Worm (Caenorhabditis elegans): ENCODE data around the gene lev-9.
A peak's percentile ranks its signal among the peaks of the same experiment; 100 is the strongest.

Gene lev-9

DNA sequence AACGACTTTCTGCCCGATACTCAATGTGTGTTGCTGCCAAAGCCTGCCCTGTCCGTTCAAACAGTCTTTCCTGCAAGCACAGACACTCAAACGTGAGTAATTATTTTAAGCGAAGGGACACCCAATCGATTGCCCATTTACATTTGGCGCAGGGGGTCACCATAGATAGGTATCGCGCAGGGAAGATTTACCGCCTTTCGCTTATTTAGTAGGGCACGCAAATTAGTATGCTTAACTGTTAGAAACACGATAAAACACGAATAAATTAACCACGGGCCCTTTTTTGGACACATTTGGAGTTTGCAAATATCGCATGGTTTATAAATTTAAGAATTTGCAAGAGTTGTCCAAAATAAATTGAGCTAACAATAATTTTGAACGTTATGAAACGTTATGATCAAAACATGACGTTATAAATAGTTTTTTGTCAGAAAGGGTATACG, 4.9 kb upstream of the lev-9 start (continued):
- peak; percentile 97 for TF ChIP-seq madf-10 (tag; optimal IDR thresholded peaks at IDR 0.05)
- TF ChIP-seq ets-4 (GFP tag; optimal IDR thresholded peaks at IDR 0.05) = peak; percentile 98
- TF ChIP-seq Y56A3A.18 (GFP tag; IDR thresholded peaks at IDR 0.05) = peak; percentile 100
- peak; percentile 61 for TF ChIP-seq egrh-3 (GFP tag; IDR thresholded peaks at IDR 0.05)
- 0 out of 2 replicates have a peak, but pooled peaks have one; percentile 40 for TF ChIP-seq attf-3 (GFP tag; conservative IDR thresholded peaks at IDR 0.05)
- peak; percentile 96 for TF ChIP-seq ztf-22 (GFP tag; optimal IDR thresholded peaks at IDR 0.05)
- peak; percentile 88; the same call in 1 of the 2 replicates for TF ChIP-seq bed-1 (GFP tag; IDR thresholded peaks at IDR 0.05)
- TF ChIP-seq madf-8 (GFP tag; conservative IDR thresholded peaks at IDR 0.05) = no peak
- TF ChIP-seq Y95B8A.8 (GFP tag; IDR thresholded peaks at IDR 0.05) = 0 out of 2 replicates have a peak, but pooled peaks have one; percentile 48
- TF ChIP-seq snpc-4 (GFP tag; optimal IDR thresholded peaks at IDR 0.05) = peak; percentile 61
- TF ChIP-seq snpc-4 (tag; optimal IDR thresholded peaks at IDR 0.05) = peak; percentile 36 to 90 (median 82)
- TF ChIP-seq Y79H2A.3 (GFP tag; conservative IDR thresholded peaks at IDR 0.05) = no peak
- TF ChIP-seq unc-62 (GFP tag; optimal IDR thresholded peaks at IDR 0.05) = peak; percentile 58
- TF ChIP-seq rpc-1 (optimal IDR thresholded peaks at IDR 0.05) = peak; percentile 17
- no peak for TF ChIP-seq rpc-1 (tag; optimal IDR thresholded peaks at IDR 0.05)
- TF ChIP-seq efl-1 (GFP tag; optimal IDR thresholded peaks at IDR 0.05) = no peak
- TF ChIP-seq hrde-1 (tag; optimal IDR thresholded peaks at IDR 0.05; ENCODE audit: borderline replicate concordance) = peak; percentile 52
- TF ChIP-seq F52B5.7 (tag; optimal IDR thresholded peaks at IDR 0.05) = peak; percentile 96
- TF ChIP-seq nfya-1 (tag; optimal IDR thresholded peaks at IDR 0.05; ENCODE audit: borderline replicate concordance, insufficient read depth) = no peak
- peak; percentile 94 for TF ChIP-seq egl-44 (GFP tag; IDR thresholded peaks at IDR 0.05)
- TF ChIP-seq hsf-1 (GFP tag; IDR thresholded peaks at IDR 0.05) = peak; percentile 67
- no peak for TF ChIP-seq xnd-1 (tag; optimal IDR thresholded peaks at IDR 0.05)
- TF ChIP-seq snpc-1.3 (tag; optimal IDR thresholded peaks at IDR 0.05; ENCODE audit: insufficient read depth) = no peak
- TF ChIP-seq ztf-18 (tag; optimal IDR thresholded peaks at IDR 0.05) = peak; percentile 78
- TF ChIP-seq F49E8.2 (tag; optimal IDR thresholded peaks at IDR 0.05; ENCODE audit: insufficient read depth) = peak; percentile 30
- no peak for TF ChIP-seq F55B11.4 (tag; optimal IDR thresholded peaks at IDR 0.05; ENCODE audit: borderline replicate concordance, insufficient read depth)
- TF ChIP-seq hlh-26 (GFP tag; conservative IDR thresholded peaks at IDR 0.05) = no peak
- peak; percentile 39; the same call in 1 of the 2 replicates for TF ChIP-seq aptf-2 (GFP tag; conservative IDR thresholded peaks at IDR 0.05)
- TF ChIP-seq sdz-38 (tag; optimal IDR thresholded peaks at IDR 0.05) = peak; percentile 21
- TF ChIP-seq nfyb-1 (GFP tag; IDR thresholded peaks at IDR 0.05) = peak; percentile 98
- TF ChIP-seq nhr-90 (tag; optimal IDR thresholded peaks at IDR 0.05) = peak; percentile 98
- TF ChIP-seq ztf-28 (GFP tag; IDR thresholded peaks at IDR 0.05) = no peak
- no peak for TF ChIP-seq mxl-1 (tag; optimal IDR thresholded peaks at IDR 0.05)
- peak; percentile 19 for TF ChIP-seq dpl-1 (GFP tag; optimal IDR thresholded peaks at IDR 0.05)
- peak in 2 of 3 experiments; percentile 94 to 98 for TF ChIP-seq lin-35 (GFP tag; optimal IDR thresholded peaks at IDR 0.05)
- TF ChIP-seq Y53F4B.3 (GFP tag; IDR thresholded peaks at IDR 0.05) = no peak
- peak; percentile 27; the same call in 1 of the 2 replicates for TF ChIP-seq F33H1.4 (GFP tag; IDR thresholded peaks at IDR 0.05)
- TF ChIP-seq unc-130 (GFP tag; optimal IDR thresholded peaks at IDR 0.05) = peak; percentile 68
- TF ChIP-seq sea-2 (GFP tag; IDR thresholded peaks at IDR 0.05) = peak; percentile 89
- peak; percentile 99 for TF ChIP-seq K12H6.12 (tag; optimal IDR thresholded peaks at IDR 0.05)
- TF ChIP-seq zfh-2 (GFP tag; conservative IDR thresholded peaks at IDR 0.05) = no peak; the same call in 1 of the 2 replicates
- TF ChIP-seq let-607 (tag; optimal IDR thresholded peaks at IDR 0.05) = peak; percentile 80 to 95
- TF ChIP-seq lsl-1 (GFP tag; optimal IDR thresholded peaks at IDR 0.05) = peak; percentile 2
- no peak for TF ChIP-seq madf-6 (GFP tag; IDR thresholded peaks at IDR 0.05)
- TF ChIP-seq ztf-25 (GFP tag; IDR thresholded peaks at IDR 0.05) = 0 out of 2 replicates have a peak, but pooled peaks have one; percentile 58
- TF ChIP-seq F23B12.7 (tag; optimal IDR thresholded peaks at IDR 0.05; ENCODE audit: insufficient read depth) = peak; percentile 98
- peak; percentile 89 for TF ChIP-seq athp-1 (tag; optimal IDR thresholded peaks at IDR 0.05)

Measured in whole organism, young adult.